Worm (Caenorhabditis elegans): Measurements from ENCODE around the gene cka-2.

- TF ChIP-seq unc-39 (tag; optimal IDR thresholded peaks at IDR 0.05) (no peak), unc-62 (GFP tag; optimal IDR thresholded peaks at IDR 0.05) (peak; percentile 67), nhr-12 (tag; optimal IDR thresholded peaks at IDR 0.05) (no peak), ztf-11 (tag; optimal IDR thresholded peaks at IDR 0.05) (no peak), zip-8 (tag; optimal IDR thresholded peaks at IDR 0.05) (no peak), pha-4 (tag; optimal IDR thresholded peaks at IDR 0.05) (no peak), mep-1 (tag; optimal IDR thresholded peaks at IDR 0.05) (no peak), unc-120 (tag; optimal IDR thresholded peaks at IDR 0.05; ENCODE audit: poor library complexity, severe bottlenecking) (peak; percentile 65), bed-3 (GFP tag; optimal IDR thresholded peaks at IDR 0.05) (no peak), hlh-1 (tag; optimal IDR thresholded peaks at IDR 0.05) (peak; percentile 72)
Observed at ce11 chrX:4265283-4265907, 20.5 kb upstream of the cka-2 start, which contains the start of gene coel-1.

Data from whole organism, mixed stage, embryonic.